Worm (Caenorhabditis elegans) whole organism, L2 larva: ENCODE measurements around the gene srh-99.

Experiments
- F13H6.1 ChIP-seq: sonication (generic microtip); optimal IDR thresholded peaks from 2 replicates; lab custom pipeline; 2016; ENCODE audit warnings: missing genetic modification characterization, missing compliant biosample characterization
- Y55F3AM.14 ChIP-seq: fragments of 200-800 bp; sonication (Bioruptor generic); optimal IDR thresholded peaks from 2 replicates; lab custom pipeline; 2018; ENCODE audit warnings: mild to moderate bottlenecking, missing genetic modification characterization, missing compliant biosample characterization
- alr-1 ChIP-seq: fragments of 150-350 bp; optimal IDR thresholded peaks from 2 replicates; lab custom pipeline; 2014; ENCODE audit warnings: missing biosample characterization, missing genetic modification characterization
- aly-2 ChIP-seq: fragments of 150-350 bp; optimal IDR thresholded peaks from 2 replicates; lab custom pipeline; 2014; ENCODE audit warnings: missing biosample characterization, missing genetic modification characterization
- ama-1 ChIP-seq: fragments of 150-350 bp; optimal IDR thresholded peaks from 2 replicates; lab custom pipeline; 2018; ENCODE audit warnings: inconsistent platforms
- blmp-1 ChIP-seq: sonication (generic microtip); optimal IDR thresholded peaks from 2 replicates; lab custom pipeline; 2017; ENCODE audit warnings: missing genetic modification characterization, mild to moderate bottlenecking, missing compliant biosample characterization, antibody characterized with exemption, moderate library complexity; ENCODE audit not compliant: insufficient read depth
- ceh-16 ChIP-seq: fragments of 150-350 bp; optimal IDR thresholded peaks from 2 replicates; lab custom pipeline; 2014; ENCODE audit warnings: missing biosample characterization, missing genetic modification characterization
- crh-2 ChIP-seq: sonication (generic microtip); optimal IDR thresholded peaks from 2 replicates; lab custom pipeline; 2017; ENCODE audit warnings: missing biosample characterization, missing genetic modification characterization
- dmd-4 ChIP-seq: sonication (generic microtip); optimal IDR thresholded peaks from 2 replicates; lab custom pipeline; 2017; ENCODE audit warnings: missing biosample characterization, missing genetic modification characterization
- egl-27 ChIP-seq: sonication (generic microtip); optimal IDR thresholded peaks from 3 replicates; lab custom pipeline; 2017; ENCODE audit warnings: missing biosample characterization, missing genetic modification reagents, missing genetic modification characterization
- fos-1 ChIP-seq: fragments of 150-350 bp; optimal IDR thresholded peaks from 2 replicates; lab custom pipeline; 2014; ENCODE audit warnings: missing biosample characterization, missing genetic modification characterization
- gmeb-1 ChIP-seq: fragments of 150-350 bp; optimal IDR thresholded peaks from 2 replicates; lab custom pipeline; 2014; ENCODE audit warnings: missing biosample characterization, missing genetic modification characterization
- lin-11 ChIP-seq: fragments of 150-350 bp; sonication (generic microtip); optimal IDR thresholded peaks from 2 replicates; lab custom pipeline; 2014; ENCODE audit warnings: missing biosample characterization, missing genetic modification characterization, inconsistent platforms, mixed read lengths
- lin-13 ChIP-seq: fragments of 150-350 bp; optimal IDR thresholded peaks from 2 replicates; lab custom pipeline; 2014; ENCODE audit warnings: missing biosample characterization, missing genetic modification reagents, missing genetic modification characterization
- lin-39 ChIP-seq: fragments of 150-350 bp; optimal IDR thresholded peaks from 2 replicates; lab custom pipeline; 2014; ENCODE audit warnings: missing biosample characterization, missing genetic modification reagents, missing genetic modification characterization
- lsy-2 ChIP-seq, 2 experiments: fragments of 150-350 bp in 1 of 2; sonication (generic microtip) in 1 of 2; optimal IDR thresholded peaks; 2 replicates each; lab custom pipeline; 2014 to 2017; ENCODE audit warnings: missing biosample characterization in 2 of 2, missing genetic modification characterization in 2 of 2
- mab-5 ChIP-seq: fragments of 150-350 bp; optimal IDR thresholded peaks from 2 replicates; lab custom pipeline; 2014; ENCODE audit warnings: missing biosample characterization, missing genetic modification characterization
- mdl-1 ChIP-seq, 2 experiments: fragments of 150-350 bp in 1 of 2; sonication (generic microtip) in 1 of 2; optimal IDR thresholded peaks; 2 replicates each; lab custom pipeline; 2017; ENCODE audit warnings: missing biosample characterization in 2 of 2, missing genetic modification characterization in 2 of 2
- nhr-10 ChIP-seq: sonication (generic microtip); optimal IDR thresholded peaks from 2 replicates; lab custom pipeline; 2017; ENCODE audit warnings: missing biosample characterization, missing genetic modification characterization
- nhr-11 ChIP-seq: fragments of 150-350 bp; optimal IDR thresholded peaks from 2 replicates; lab custom pipeline; 2014; ENCODE audit warnings: missing biosample characterization, missing genetic modification characterization
- nhr-12 ChIP-seq: fragments of 150-350 bp; optimal IDR thresholded peaks from 2 replicates; lab custom pipeline; 2014; ENCODE audit warnings: missing biosample characterization, missing genetic modification characterization
- nhr-21 ChIP-seq: fragments of 150-350 bp; optimal IDR thresholded peaks from 2 replicates; lab custom pipeline; 2014; ENCODE audit warnings: missing biosample characterization, missing genetic modification characterization
- nhr-237 ChIP-seq: fragments of 150-350 bp; optimal IDR thresholded peaks from 2 replicates; lab custom pipeline; 2014; ENCODE audit warnings: missing biosample characterization, missing genetic modification characterization
- peb-1 ChIP-seq: fragments of 150-350 bp; optimal IDR thresholded peaks from 2 replicates; lab custom pipeline; 2014; ENCODE audit warnings: missing biosample characterization, missing genetic modification characterization
- sem-4 ChIP-seq: fragments of 150-350 bp; optimal IDR thresholded peaks from 2 replicates; lab custom pipeline; 2014; ENCODE audit warnings: missing biosample characterization, missing genetic modification reagents, missing genetic modification characterization
- sma-3 ChIP-seq: sonication (generic microtip); optimal IDR thresholded peaks from 2 replicates; lab custom pipeline; 2016; ENCODE audit warnings: missing genetic modification reagents, missing genetic modification characterization, missing compliant biosample characterization
- snpc-4 ChIP-seq: fragments of 150-350 bp; optimal IDR thresholded peaks from 2 replicates; lab custom pipeline; 2014; ENCODE audit warnings: missing biosample characterization, missing genetic modification characterization
- unc-39 ChIP-seq: fragments of 150-350 bp; optimal IDR thresholded peaks from 2 replicates; lab custom pipeline; 2014; ENCODE audit warnings: missing biosample characterization, missing genetic modification characterization
- unc-55 ChIP-seq: fragments of 150-350 bp; sonication (generic microtip); optimal IDR thresholded peaks from 3 replicates; lab custom pipeline; 2014; ENCODE audit warnings: missing biosample characterization, missing genetic modification reagents, missing genetic modification characterization
- unc-62 ChIP-seq: fragments of 150-350 bp; optimal IDR thresholded peaks from 2 replicates; lab custom pipeline; 2014; ENCODE audit warnings: missing biosample characterization, missing genetic modification reagents, missing genetic modification characterization
- zag-1 ChIP-seq: fragments of 150-350 bp; optimal IDR thresholded peaks from 2 replicates; lab custom pipeline; 2014; ENCODE audit warnings: missing biosample characterization, missing genetic modification characterization
- ztf-1 ChIP-seq: fragments of 200-800 bp; sonication (Bioruptor generic); conservative IDR thresholded peaks from 2 replicates; pipeline ENCODE4 v1.3.6; 2022; ENCODE audit warnings: missing genetic modification characterization, missing compliant biosample characterization
- ztf-11 ChIP-seq: sonication (generic microtip); optimal IDR thresholded peaks from 2 replicates; lab custom pipeline; 2017; ENCODE audit warnings: missing biosample characterization, missing genetic modification characterization
- ztf-4 ChIP-seq: fragments of 150-350 bp; optimal IDR thresholded peaks from 2 replicates; lab custom pipeline; 2014; ENCODE audit warnings: missing biosample characterization, missing genetic modification characterization

Gene srh-99

ce11 chrII:3753598-3753997 is 37.2 kb upstream of the srh-99 start, which contains the start of gene rcd-1:
rcd-1 (plus strand) TSS chrII:3753898.
- TF ChIP-seq unc-62 (GFP tag; lab: Kevin White, UChicago) (no peak), lsy-2 (tag; optimal IDR thresholded peaks at IDR 0.05; lab: Kevin White, UChicago) (no peak), dmd-4 (tag; lab: Kevin White, UChicago) (no peak), egl-27 (tag; lab: Kevin White, UChicago) (no peak), peb-1 (tag; lab: Kevin White, UChicago) (no peak)

ce11 chrII:3752184-3752583 is 35.8 kb upstream of the srh-99 start, which contains the start of gene sdz-11:
sdz-11 (minus strand) TSS chrII:3752284.
- TF ChIP-seq sma-3 (GFP tag; lab: Kevin White, UChicago) (no peak), nhr-10 (tag; lab: Kevin White, UChicago) (no peak), peb-1 (tag; lab: Kevin White, UChicago) (no peak), sem-4 (no peak), aly-2 (no peak), ztf-1 (GFP tag; lab: Robert Waterston, UW) (no peak), unc-39 (tag; lab: Kevin White, UChicago) (no peak), ama-1 (lab: Kevin White, UChicago) (no peak), snpc-4 (tag; lab: Kevin White, UChicago) (no peak), nhr-21 (tag; lab: Kevin White, UChicago) (no peak), unc-62 (GFP tag; lab: Kevin White, UChicago) (no peak), alr-1 (tag; lab: Kevin White, UChicago) (no peak), nhr-11 (tag; lab: Kevin White, UChicago) (no peak), Y55F3AM.14 (GFP tag; lab: Kevin White, UChicago) (no peak), lsy-2 (tag; optimal IDR thresholded peaks at IDR 0.05; lab: Kevin White, UChicago) (no peak)
- TF ChIP-seq, all 48 proteins: peak for 0

ce11 chrII:3750685-3751084 is 34.3 kb upstream of the srh-99 start, which contains the start of gene fbxb-91:
fbxb-91 (minus strand) TSS chrII:3750785.
- no peak for TF ChIP-seq ztf-11 (tag; lab: Kevin White, UChicago)
- no peak for TF ChIP-seq ceh-16
- no peak for TF ChIP-seq sma-3 (GFP tag; lab: Kevin White, UChicago)
- no peak for TF ChIP-seq unc-62 (GFP tag; lab: Kevin White, UChicago)
- TF ChIP-seq mab-5 (tag; lab: Kevin White, UChicago): no peak
- no peak for TF ChIP-seq blmp-1 (tag; lab: Kevin White, UChicago)
- no peak for TF ChIP-seq lin-13 (GFP tag; lab: Kevin White, UChicago)
- no peak for TF ChIP-seq lsy-2 (tag; optimal IDR thresholded peaks at IDR 0.05; lab: Kevin White, UChicago)
- no peak for TF ChIP-seq gmeb-1 (tag; lab: Kevin White, UChicago)
- TF ChIP-seq ama-1 (lab: Kevin White, UChicago): no peak
- TF ChIP-seq lin-11 (tag; lab: Kevin White, UChicago): no peak
- no peak for TF ChIP-seq fos-1
- no peak for TF ChIP-seq sem-4
- TF ChIP-seq nhr-21 (tag; lab: Kevin White, UChicago): no peak
- TF ChIP-seq ztf-1 (GFP tag; lab: Robert Waterston, UW): no peak
- no peak for TF ChIP-seq crh-2 (tag; lab: Kevin White, UChicago)
- TF ChIP-seq mdl-1 (tag; optimal IDR thresholded peaks at IDR 0.05; lab: Kevin White, UChicago): no peak

ce11 chrII:3748719-3749118 is 32.4 kb upstream of the srh-99 start, which contains the start of gene fbxb-90:
fbxb-90 (minus strand) TSS chrII:3748819.
- no peak for TF ChIP-seq fos-1
- TF ChIP-seq lsy-2 (tag; optimal IDR thresholded peaks at IDR 0.05; lab: Kevin White, UChicago): no peak
- TF ChIP-seq nhr-12: no peak
- TF ChIP-seq unc-55 (GFP tag; lab: Kevin White, UChicago): no peak
- TF ChIP-seq nhr-237: no peak
- no peak for TF ChIP-seq ztf-4 (tag; lab: Kevin White, UChicago)
- TF ChIP-seq ztf-1 (GFP tag; lab: Robert Waterston, UW): no peak

- TF ChIP-seq blmp-1 (tag; lab: Kevin White, UChicago): no peak
- TF ChIP-seq mab-5 (tag; lab: Kevin White, UChicago): no peak
- no peak for TF ChIP-seq ceh-16
- TF ChIP-seq unc-55 (GFP tag; lab: Kevin White, UChicago): no peak
- TF ChIP-seq ztf-1 (GFP tag; lab: Robert Waterston, UW): no peak
- TF ChIP-seq ztf-4 (tag; lab: Kevin White, UChicago): no peak
- TF ChIP-seq crh-2 (tag; lab: Kevin White, UChicago): no peak
- TF ChIP-seq gmeb-1 (tag; lab: Kevin White, UChicago): no peak
- no peak for TF ChIP-seq sem-4
- TF ChIP-seq nhr-237: no peak
- no peak for TF ChIP-seq nhr-21 (tag; lab: Kevin White, UChicago)
- TF ChIP-seq nhr-10 (tag; lab: Kevin White, UChicago): no peak
- no peak for TF ChIP-seq fos-1
- TF ChIP-seq F13H6.1 (tag; lab: Kevin White, UChicago): no peak
- no peak for TF ChIP-seq zag-1 (tag; lab: Kevin White, UChicago)
- TF ChIP-seq lin-39: no peak
- TF ChIP-seq sma-3 (GFP tag; lab: Kevin White, UChicago): no peak
- TF ChIP-seq, all 48 proteins: peak for 0
Observed at ce11 chrII:3747405-3747804, 31.1 kb upstream of the srh-99 start, which contains the start of gene fbxb-92. fbxb-92 (minus strand) TSS chrII:3747505.
